Worm (Caenorhabditis elegans) whole organism, late embryonic: ENCODE results near the gene mrpl-18.

Experiments used
- F13H6.1 ChIP-seq: sonication (generic microtip); optimal IDR thresholded peaks from 2 replicates; lab custom pipeline; 2016; ENCODE audit warnings: missing genetic modification characterization, missing compliant biosample characterization
- K09A11.1 ChIP-seq: sonication (generic microtip); optimal IDR thresholded peaks from 2 replicates; lab custom pipeline; 2017; ENCODE audit warnings: antibody characterized with exemption, mild to moderate bottlenecking, missing genetic modification characterization, missing compliant biosample characterization; ENCODE audit not compliant: insufficient read depth
- T23F11.4 ChIP-seq: fragments of 200-800 bp; sonication (Bioruptor generic); optimal IDR thresholded peaks from 2 replicates; lab custom pipeline; 2018; ENCODE audit warnings: mild to moderate bottlenecking, missing genetic modification characterization, missing compliant biosample characterization
- Y22D7AL.16 ChIP-seq: sonication (generic microtip); optimal IDR thresholded peaks from 2 replicates; lab custom pipeline; 2016; ENCODE audit warnings: missing genetic modification characterization, missing compliant biosample characterization
- ceh-14 ChIP-seq: sonication (generic microtip); optimal IDR thresholded peaks from 2 replicates; lab custom pipeline; 2016; ENCODE audit warnings: missing genotype, missing genetic modification characterization, missing compliant biosample characterization
- ceh-18 ChIP-seq: sonication (generic microtip); optimal IDR thresholded peaks from 2 replicates; lab custom pipeline; 2016; ENCODE audit warnings: missing genetic modification characterization, missing compliant biosample characterization
- ceh-2 ChIP-seq: sonication (generic microtip); optimal IDR thresholded peaks from 2 replicates; lab custom pipeline; 2016; ENCODE audit warnings: missing genotype, missing genetic modification characterization, missing compliant biosample characterization
- ceh-30 ChIP-seq: fragments of 150-350 bp; optimal IDR thresholded peaks from 2 replicates; lab custom pipeline; 2014; ENCODE audit warnings: missing biosample characterization, missing genetic modification characterization
- ceh-31 ChIP-seq: sonication (generic microtip); optimal IDR thresholded peaks from 2 replicates; lab custom pipeline; 2016; ENCODE audit warnings: missing genetic modification characterization, missing compliant biosample characterization
- ceh-34 ChIP-seq: sonication (generic microtip); optimal IDR thresholded peaks from 2 replicates; lab custom pipeline; 2016; ENCODE audit warnings: mild to moderate bottlenecking, missing genetic modification characterization, missing compliant biosample characterization
- ceh-45 ChIP-seq: fragments of 200-800 bp; sonication (Bioruptor generic); IDR thresholded peaks from 2 replicates; pipeline ENCODE4 v1.3.6; 2022; ENCODE audit warnings: missing genetic modification reagents, missing genetic modification characterization, missing compliant biosample characterization
- ceh-48 ChIP-seq: sonication (generic microtip); optimal IDR thresholded peaks from 2 replicates; lab custom pipeline; 2016; ENCODE audit warnings: missing genetic modification characterization, inconsistent platforms, missing compliant biosample characterization
- ceh-6 ChIP-seq: fragments of 200-800 bp; sonication (Bioruptor generic); optimal IDR thresholded peaks from 2 replicates; lab custom pipeline; 2018; ENCODE audit warnings: mild to moderate bottlenecking, missing genetic modification characterization, missing compliant biosample characterization
- ceh-9 ChIP-seq: sonication (generic microtip); optimal IDR thresholded peaks from 2 replicates; lab custom pipeline; 2016; ENCODE audit warnings: mild to moderate bottlenecking, missing genetic modification characterization, inconsistent platforms, missing compliant biosample characterization
- dve-1 ChIP-seq: sonication (generic microtip); optimal IDR thresholded peaks from 2 replicates; lab custom pipeline; 2017; ENCODE audit warnings: antibody characterized with exemption, mild to moderate bottlenecking, missing genetic modification characterization, missing compliant biosample characterization
- elt-2 ChIP-seq: sonication (generic microtip); optimal IDR thresholded peaks from 2 replicates; lab custom pipeline; 2016; ENCODE audit warnings: missing genetic modification reagents, missing genetic modification characterization, missing compliant biosample characterization
- ets-4 ChIP-seq: sonication (generic microtip); optimal IDR thresholded peaks from 2 replicates; lab custom pipeline; 2016; ENCODE audit warnings: missing genetic modification characterization, missing compliant biosample characterization
- fax-1 ChIP-seq: sonication (generic microtip); optimal IDR thresholded peaks from 2 replicates; lab custom pipeline; 2016; ENCODE audit warnings: missing genotype, missing genetic modification characterization, missing compliant biosample characterization
- fkh-6 ChIP-seq: sonication (generic microtip); optimal IDR thresholded peaks from 2 replicates; lab custom pipeline; 2016; ENCODE audit warnings: missing genetic modification characterization, missing compliant biosample characterization
- gmeb-2 ChIP-seq: sonication (generic microtip); optimal IDR thresholded peaks from 2 replicates; lab custom pipeline; 2016; ENCODE audit warnings: missing genetic modification characterization, inconsistent platforms, missing compliant biosample characterization
- hlh-13 ChIP-seq: fragments of 200-800 bp; sonication (Bioruptor generic); optimal IDR thresholded peaks from 2 replicates; lab custom pipeline; 2018; ENCODE audit warnings: mild to moderate bottlenecking, missing genetic modification characterization, missing compliant biosample characterization
- hlh-30 ChIP-seq: sonication (generic microtip); optimal IDR thresholded peaks from 2 replicates; lab custom pipeline; 2017; ENCODE audit warnings: antibody characterized with exemption, missing genetic modification characterization, missing compliant biosample characterization; ENCODE audit not compliant: insufficient read depth
- hlh-6 ChIP-seq: sonication (generic microtip); optimal IDR thresholded peaks from 2 replicates; lab custom pipeline; 2016; ENCODE audit warnings: missing genotype, missing genetic modification characterization, missing compliant biosample characterization
- hlh-8 ChIP-seq: sonication (generic microtip); optimal IDR thresholded peaks from 2 replicates; lab custom pipeline; 2016; ENCODE audit warnings: missing genotype, missing genetic modification characterization, missing compliant biosample characterization
- madf-2 ChIP-seq: sonication (generic microtip); optimal IDR thresholded peaks from 2 replicates; lab custom pipeline; 2017; ENCODE audit warnings: missing genetic modification characterization, missing compliant biosample characterization
- mec-3 ChIP-seq: sonication (generic microtip); optimal IDR thresholded peaks from 2 replicates; lab custom pipeline; 2016; ENCODE audit warnings: borderline replicate concordance, missing genetic modification characterization, missing compliant biosample characterization
- nfya-1 ChIP-seq: sonication (generic microtip); optimal IDR thresholded peaks from 2 replicates; lab custom pipeline; 2017; ENCODE audit warnings: missing genetic modification characterization, mild to moderate bottlenecking, missing compliant biosample characterization, antibody characterized with exemption, moderate library complexity
- nhr-11 ChIP-seq: fragments of 150-350 bp; optimal IDR thresholded peaks from 2 replicates; lab custom pipeline; 2014; ENCODE audit warnings: missing biosample characterization, missing genetic modification characterization
- npax-4 ChIP-seq: sonication (generic microtip); optimal IDR thresholded peaks from 2 replicates; lab custom pipeline; 2016; ENCODE audit warnings: missing genetic modification characterization, missing compliant biosample characterization
- odd-2 ChIP-seq: sonication (generic microtip); optimal IDR thresholded peaks from 2 replicates; lab custom pipeline; 2017; ENCODE audit warnings: antibody characterized with exemption, mild to moderate bottlenecking, missing genetic modification characterization, missing compliant biosample characterization
- pat-9 ChIP-seq: fragments of 200-800 bp; sonication (Bioruptor generic); optimal IDR thresholded peaks from 2 replicates; lab custom pipeline; 2018; ENCODE audit warnings: mild to moderate bottlenecking, missing genetic modification characterization, moderate library complexity, missing compliant biosample characterization
- pax-1 ChIP-seq: fragments of 150-350 bp; optimal IDR thresholded peaks from 2 replicates; lab custom pipeline; 2014; ENCODE audit warnings: missing biosample characterization, missing genetic modification characterization
- pha-4 ChIP-seq: fragments of 150-350 bp; optimal IDR thresholded peaks from 2 replicates; lab custom pipeline; 2018; ENCODE audit warnings: missing biosample characterization, missing genetic modification reagents, missing genetic modification characterization
- pqm-1 ChIP-seq: sonication (generic microtip); optimal IDR thresholded peaks from 2 replicates; lab custom pipeline; 2016; ENCODE audit warnings: missing genetic modification characterization, missing compliant biosample characterization
- pros-1 ChIP-seq: fragments of 150-350 bp; optimal IDR thresholded peaks from 2 replicates; lab custom pipeline; 2014; ENCODE audit warnings: missing biosample characterization, missing genetic modification reagents, missing genetic modification characterization
- sdc-2 ChIP-seq: sonication (generic microtip); optimal IDR thresholded peaks from 2 replicates; lab custom pipeline; 2016; ENCODE audit warnings: missing genotype, missing genetic modification characterization, missing compliant biosample characterization
- sox-2 ChIP-seq: fragments of 200-800 bp; sonication (Bioruptor generic); IDR thresholded peaks from 2 replicates; pipeline ENCODE4 v1.3.6; 2022; ENCODE audit warnings: missing genetic modification reagents, missing genetic modification characterization, missing compliant biosample characterization
- syd-9 ChIP-seq: sonication (generic microtip); optimal IDR thresholded peaks from 2 replicates; lab custom pipeline; 2016; ENCODE audit warnings: mild to moderate bottlenecking, missing genetic modification characterization, moderate library complexity, missing compliant biosample characterization
- tbx-2 ChIP-seq: sonication (generic microtip); optimal IDR thresholded peaks from 2 replicates; lab custom pipeline; 2016; ENCODE audit warnings: missing genetic modification characterization, missing compliant biosample characterization
- tbx-7 ChIP-seq: sonication (generic microtip); optimal IDR thresholded peaks from 2 replicates; lab custom pipeline; 2016; ENCODE audit warnings: missing genotype, missing genetic modification characterization, missing compliant biosample characterization
- unc-3 ChIP-seq, 2 experiments: fragments of 200-800 bp in 1 of 2; sonication (Bioruptor generic) in 1 of 2; sonication (generic microtip) in 1 of 2; conservative IDR thresholded peaks in 1 of 2; optimal IDR thresholded peaks in 1 of 2; 2 replicates each; pipeline versions ENCODE4 v1.3.6 to Lab custom; 2016 to 2022; ENCODE audit warnings: missing compliant biosample characterization in 2 of 2, missing genetic modification characterization in 2 of 2, missing genetic modification reagents in 1 of 2
- unc-42 ChIP-seq: sonication (generic microtip); optimal IDR thresholded peaks from 2 replicates; lab custom pipeline; 2016; ENCODE audit warnings: missing genotype, missing genetic modification characterization, missing compliant biosample characterization
- unc-55 ChIP-seq: sonication (generic microtip); optimal IDR thresholded peaks from 2 replicates; lab custom pipeline; 2017; ENCODE audit warnings: missing biosample characterization, missing genetic modification reagents, missing genetic modification characterization
- unc-86 ChIP-seq: sonication (generic microtip); optimal IDR thresholded peaks from 2 replicates; lab custom pipeline; 2016; ENCODE audit warnings: missing genetic modification characterization, missing compliant biosample characterization
- zip-5 ChIP-seq: sonication (generic microtip); optimal IDR thresholded peaks from 2 replicates; lab custom pipeline; 2016; ENCODE audit warnings: missing genetic modification characterization, missing compliant biosample characterization
- ztf-16 ChIP-seq: sonication (generic microtip); optimal IDR thresholded peaks from 2 replicates; lab custom pipeline; 2017; ENCODE audit warnings: missing genetic modification characterization, missing compliant biosample characterization

The mrpl-18 gene

ce11 chrIII:8100960-8101359, 43.9 kb upstream of the mrpl-18 start, which contains the start of gene plk-1:
plk-1 (plus strand) TSS chrIII:8101348.
- TF ChIP-seq K09A11.1 (tag; lab: Kevin White, UChicago) (no peak), nfya-1 (tag; lab: Kevin White, UChicago) (peak; percentile 26)
- TF ChIP-seq, all 69 proteins: peak for 1

- TF ChIP-seq ceh-2 (no peak), ceh-48 (tag; lab: Kevin White, UChicago) (no peak), nhr-11 (tag; lab: Kevin White, UChicago) (no peak), gmeb-2 (tag; lab: Kevin White, UChicago) (no peak), nfya-1 (tag; lab: Kevin White, UChicago) (no peak), unc-55 (no peak), tbx-7 (tag; lab: Kevin White, UChicago) (no peak), hlh-30 (tag; lab: Kevin White, UChicago) (no peak), odd-2 (tag; lab: Kevin White, UChicago) (no peak), hlh-6 (tag; lab: Kevin White, UChicago) (no peak), ets-4 (tag; lab: Kevin White, UChicago) (no peak), ceh-30 (tag; lab: Kevin White, UChicago) (no peak), pha-4 (no peak), sox-2 (no peak), madf-2 (tag; lab: Kevin White, UChicago) (no peak), hlh-13 (GFP tag; lab: Kevin White, UChicago) (no peak), ztf-16 (no peak), hlh-8 (no peak), dve-1 (tag; lab: Kevin White, UChicago) (no peak)
- TF ChIP-seq, all 69 proteins: peak for 0
Observed at ce11 chrIII:8105771-8106170, 39.0 kb upstream of the mrpl-18 start.

- peak; percentile 79 for TF ChIP-seq ceh-34 (tag; lab: Kevin White, UChicago)
- TF ChIP-seq dve-1 (tag; lab: Kevin White, UChicago), result no peak
- TF ChIP-seq ceh-45 (GFP tag; lab: Robert Waterston, UW), result peak; percentile 86
- TF ChIP-seq pax-1, result no peak
- no peak for TF ChIP-seq pqm-1 (tag; lab: Kevin White, UChicago)
- no peak for TF ChIP-seq mec-3 (tag; lab: Kevin White, UChicago)
- peak; percentile 67 for TF ChIP-seq pat-9
- TF ChIP-seq ceh-48 (tag; lab: Kevin White, UChicago), result peak; percentile 54
- TF ChIP-seq unc-42 (tag; lab: Kevin White, UChicago), result peak; percentile 53
- peak; percentile 66 for TF ChIP-seq Y22D7AL.16
- TF ChIP-seq ceh-18, result peak; percentile 73
- peak; percentile 66 for TF ChIP-seq unc-86 (tag; lab: Kevin White, UChicago)
- TF ChIP-seq unc-3 (GFP tag; conservative IDR thresholded peaks at IDR 0.05; lab: Robert Waterston, UW), result 0 out of 2 replicates have a peak, but pooled peaks have one; percentile 42
- TF ChIP-seq unc-3 (tag; optimal IDR thresholded peaks at IDR 0.05; lab: Kevin White, UChicago), result peak; percentile 56
- no peak for TF ChIP-seq unc-55
- peak; percentile 33 for TF ChIP-seq ceh-31
- peak; percentile 36 for TF ChIP-seq zip-5 (tag; lab: Kevin White, UChicago)
- TF ChIP-seq ceh-2, result peak; percentile 35
- TF ChIP-seq ceh-14, result peak; percentile 69
- no peak for TF ChIP-seq hlh-30 (tag; lab: Kevin White, UChicago)
- TF ChIP-seq syd-9 (tag; lab: Kevin White, UChicago), result peak; percentile 49
- peak; percentile 53 for TF ChIP-seq F13H6.1
- TF ChIP-seq K09A11.1 (tag; lab: Kevin White, UChicago), result peak; percentile 53
- peak; percentile 46 for TF ChIP-seq ztf-16
- peak; percentile 41 for TF ChIP-seq nfya-1 (tag; lab: Kevin White, UChicago)
- peak; percentile 32 for TF ChIP-seq tbx-7 (tag; lab: Kevin White, UChicago)
- TF ChIP-seq fax-1, result peak; percentile 40
- peak; percentile 70 for TF ChIP-seq sdc-2 (tag; lab: Kevin White, UChicago)
- peak; percentile 70 for TF ChIP-seq fkh-6 (tag; lab: Kevin White, UChicago)
- TF ChIP-seq hlh-6 (tag; lab: Kevin White, UChicago), result peak; percentile 83
- TF ChIP-seq pros-1 (tag; lab: Kevin White, UChicago), result peak; percentile 34
- TF ChIP-seq npax-4 (tag; lab: Kevin White, UChicago), result peak; percentile 51
- TF ChIP-seq ets-4 (tag; lab: Kevin White, UChicago), result no peak
- TF ChIP-seq pha-4, result no peak
- peak; percentile 70 for TF ChIP-seq T23F11.4
- TF ChIP-seq elt-2 (tag; lab: Kevin White, UChicago), result peak; percentile 71
- TF ChIP-seq ceh-6 (GFP tag; lab: Kevin White, UChicago), result peak; percentile 74
- TF ChIP-seq ceh-9, result peak; percentile 56
- TF ChIP-seq gmeb-2 (tag; lab: Kevin White, UChicago), result peak; percentile 53
- peak; percentile 76 for TF ChIP-seq tbx-2
Observed at ce11 chrIII:8106476-8106875, 38.3 kb upstream of the mrpl-18 start.
